Fruit fly (Drosophila melanogaster) whole organism, embryonic: ENCODE data around the gene CG13124.
A peak's percentile ranks its signal among the peaks of the same experiment; 100 is the strongest.

Source experiments
- BEAF-32 ChIP-seq: fragments of 200-800 bp; sonication (Bioruptor generic); optimal IDR thresholded peaks from 3 replicates; lab custom pipeline; 2017; ENCODE audit warnings: missing biosample characterization, missing genetic modification characterization, mild to moderate bottlenecking, moderate library complexity, missing genetic modification reagents
- CG10209 ChIP-seq: fragments of 200-800 bp; sonication (Bioruptor generic); optimal IDR thresholded peaks from 3 replicates; lab custom pipeline; 2017; ENCODE audit warnings: missing biosample characterization, mild to moderate bottlenecking, missing genetic modification characterization, missing genetic modification reagents
- CG1024 ChIP-seq: fragments of 200-800 bp; sonication (Bioruptor generic); IDR thresholded peaks from 2 replicates; pipeline ENCODE4 v1.3.6; 2022; ENCODE audit warnings: missing biosample characterization, missing genetic modification characterization
- CG13287 ChIP-seq: fragments of 200-800 bp; sonication (Bioruptor generic); IDR thresholded peaks from 2 replicates; pipeline ENCODE4 v1.3.6; 2022; ENCODE audit warnings: missing biosample characterization, missing genetic modification characterization; ENCODE audit not compliant: partially characterized antibody
- CG13296 ChIP-seq: fragments of 200-800 bp; sonication (Bioruptor generic); optimal IDR thresholded peaks from 3 replicates; lab custom pipeline; 2018; ENCODE audit warnings: missing biosample characterization, mild to moderate bottlenecking, missing genetic modification characterization
- CG13624 ChIP-seq: fragments of 200-800 bp; sonication (Bioruptor generic); optimal IDR thresholded peaks from 2 replicates; lab custom pipeline; 2016; ENCODE audit warnings: missing biosample characterization, missing genetic modification characterization
- CG15479 ChIP-seq: fragments of 200-800 bp; sonication (Bioruptor generic); optimal IDR thresholded peaks from 3 replicates; lab custom pipeline; 2019; ENCODE audit warnings: missing biosample characterization, mild to moderate bottlenecking, missing genetic modification characterization, moderate library complexity
- CG16813 ChIP-seq: fragments of 200-800 bp; sonication (Bioruptor generic); IDR thresholded peaks from 3 replicates; pipeline ENCODE4 v1.3.6; 2022; ENCODE audit warnings: missing biosample characterization, missing genetic modification characterization; ENCODE audit not compliant: partially characterized antibody
- CG17359 ChIP-seq: fragments of 200-800 bp; sonication (Bioruptor generic); optimal IDR thresholded peaks from 3 replicates; lab custom pipeline; 2018; ENCODE audit warnings: missing biosample characterization, mild to moderate bottlenecking, missing genetic modification characterization, moderate library complexity
- CG17385 ChIP-seq: fragments of 200-800 bp; sonication (Bioruptor generic); optimal IDR thresholded peaks from 3 replicates; lab custom pipeline; 2018; ENCODE audit warnings: missing biosample characterization, mild to moderate bottlenecking, missing genetic modification characterization
- CG3847 ChIP-seq: fragments of 200-800 bp; sonication (Bioruptor generic); IDR thresholded peaks from 2 replicates; pipeline ENCODE4 v1.3.6; 2022; ENCODE audit warnings: missing biosample characterization, missing genetic modification characterization
- CG4328 ChIP-seq: fragments of 200-800 bp; sonication (Bioruptor generic); optimal IDR thresholded peaks from 3 replicates; lab custom pipeline; 2017; ENCODE audit warnings: missing biosample characterization, missing genetic modification reagents, missing genetic modification characterization
- CG4360 ChIP-seq: fragments of 200-800 bp; sonication (Bioruptor generic); IDR thresholded peaks from 2 replicates; pipeline ENCODE4 v1.3.6; 2022; ENCODE audit warnings: missing biosample characterization, missing genetic modification characterization
- CG6765 ChIP-seq: fragments of 200-800 bp; sonication (Bioruptor generic); optimal IDR thresholded peaks from 3 replicates; lab custom pipeline; 2017; ENCODE audit warnings: missing biosample characterization, mild to moderate bottlenecking, missing genetic modification characterization
- CG8281 ChIP-seq: fragments of 200-800 bp; sonication (Bioruptor generic); optimal IDR thresholded peaks from 2 replicates; lab custom pipeline; 2018; ENCODE audit warnings: missing biosample characterization, mild to moderate bottlenecking, missing genetic modification characterization, moderate library complexity
- CG8359 ChIP-seq: fragments of 200-800 bp; sonication (Bioruptor generic); optimal IDR thresholded peaks from 2 replicates; lab custom pipeline; 2017; ENCODE audit warnings: missing biosample characterization, mild to moderate bottlenecking, missing genetic modification characterization, borderline replicate concordance
- CG8944 ChIP-seq: fragments of 200-800 bp; sonication (Bioruptor generic); optimal IDR thresholded peaks from 3 replicates; lab custom pipeline; 2016; ENCODE audit warnings: missing biosample characterization, missing genetic modification characterization
- CG9797 ChIP-seq: fragments of 200-800 bp; sonication (Bioruptor generic); optimal IDR thresholded peaks from 3 replicates; lab custom pipeline; 2018; ENCODE audit warnings: missing biosample characterization, mild to moderate bottlenecking, missing genetic modification characterization
- CHES-1-like ChIP-seq: fragments of 200-800 bp; sonication (Bioruptor generic); optimal IDR thresholded peaks from 2 replicates; lab custom pipeline; 2016; ENCODE audit warnings: missing biosample characterization, missing genetic modification characterization
- CoRest ChIP-seq: fragments of 200-800 bp; sonication (Bioruptor generic); optimal IDR thresholded peaks from 3 replicates; lab custom pipeline; 2018; ENCODE audit warnings: missing biosample characterization, mild to moderate bottlenecking, missing genetic modification characterization, moderate library complexity
- D19B ChIP-seq: fragments of 200-800 bp; sonication (Bioruptor generic); optimal IDR thresholded peaks from 2 replicates; lab custom pipeline; 2017; ENCODE audit warnings: missing biosample characterization, mild to moderate bottlenecking, missing genetic modification characterization
- Elba2 ChIP-seq: fragments of 200-800 bp; sonication (Bioruptor generic); optimal IDR thresholded peaks from 3 replicates; lab custom pipeline; 2016; ENCODE audit warnings: missing biosample characterization, missing genetic modification characterization
- Ets97D ChIP-seq: fragments of 200-800 bp; sonication (Bioruptor generic); optimal IDR thresholded peaks from 3 replicates; lab custom pipeline; 2016; ENCODE audit warnings: missing biosample characterization, missing genetic modification characterization
- Fer1 ChIP-seq: fragments of 200-800 bp; sonication (Bioruptor generic); optimal IDR thresholded peaks from 2 replicates; lab custom pipeline; 2017; ENCODE audit warnings: missing biosample characterization, mild to moderate bottlenecking, missing genetic modification characterization
- GATAe ChIP-seq: fragments of 200-800 bp; sonication (Bioruptor generic); conservative IDR thresholded peaks from 2 replicates; pipeline ENCODE4 v1.3.6; 2022; ENCODE audit warnings: missing biosample characterization, missing genetic modification characterization
- H2.0 ChIP-seq: fragments of 200-800 bp; sonication (Bioruptor generic); IDR thresholded peaks from 2 replicates; pipeline ENCODE4 v1.3.6; 2022; ENCODE audit warnings: missing biosample characterization, missing genetic modification characterization
- MBD-R2 ChIP-seq: fragments of 200-800 bp; sonication (Bioruptor generic); IDR thresholded peaks from 2 replicates; pipeline ENCODE4 v1.3.6; 2022; ENCODE audit warnings: missing biosample characterization, missing genetic modification characterization
- MESR4 ChIP-seq: fragments of 200-800 bp; sonication (Bioruptor generic); optimal IDR thresholded peaks from 2 replicates; lab custom pipeline; 2018; ENCODE audit warnings: missing biosample characterization, mild to moderate bottlenecking, missing genetic modification characterization, moderate library complexity
- Med ChIP-seq: fragments of 200-800 bp; sonication (Bioruptor generic); peaks from one replicate; lab custom pipeline; 2016; ENCODE audit warnings: missing biosample characterization, missing genetic modification characterization, mild to moderate bottlenecking, inconsistent platforms, moderate library complexity
- Neu2 ChIP-seq: fragments of 200-800 bp; sonication (Bioruptor generic); optimal IDR thresholded peaks from 3 replicates; lab custom pipeline; 2016; ENCODE audit warnings: missing biosample characterization, missing genetic modification characterization, borderline replicate concordance
- Trl ChIP-seq, 3 experiments: fragments of >200 bp in 2 of 3; fragments of 200-800 bp in 1 of 3; sonication (Bioruptor generic) in 1 of 3; optimal IDR thresholded peaks; 2 replicates in 1 of 3; 3 replicates in 2 of 3; lab custom pipeline; 2016 to 2017; ENCODE audit warnings: missing biosample characterization in 1 of 3, missing genetic modification characterization in 1 of 3
- YL-1 ChIP-seq: fragments of 200-800 bp; sonication (Bioruptor generic); optimal IDR thresholded peaks from 3 replicates; lab custom pipeline; 2017; ENCODE audit warnings: missing biosample characterization, mild to moderate bottlenecking, missing genetic modification characterization
- dmrt11E ChIP-seq: fragments of 200-800 bp; sonication (Bioruptor generic); optimal IDR thresholded peaks from 3 replicates; lab custom pipeline; 2018; ENCODE audit warnings: missing biosample characterization, mild to moderate bottlenecking, missing genetic modification characterization, moderate library complexity
- dmrt99B ChIP-seq: fragments of 200-800 bp; sonication (Bioruptor generic); optimal IDR thresholded peaks from 2 replicates; lab custom pipeline; 2018; ENCODE audit warnings: missing biosample characterization, mild to moderate bottlenecking, missing genetic modification characterization, moderate library complexity
- gcm2 ChIP-seq: fragments of 200-800 bp; sonication (Bioruptor generic); optimal IDR thresholded peaks from 2 replicates; lab custom pipeline; 2016; ENCODE audit warnings: missing biosample characterization, missing genetic modification characterization
- her ChIP-seq: fragments of 200-800 bp; sonication (Bioruptor generic); optimal IDR thresholded peaks from 2 replicates; lab custom pipeline; 2016; ENCODE audit warnings: missing biosample characterization, missing genetic modification characterization
- nmo ChIP-seq: fragments of 200-800 bp; sonication (Bioruptor generic); optimal IDR thresholded peaks from 2 replicates; lab custom pipeline; 2018; ENCODE audit warnings: missing biosample characterization, mild to moderate bottlenecking, missing genetic modification characterization, moderate library complexity
- oc ChIP-seq: fragments of 200-800 bp; sonication (Bioruptor generic); optimal IDR thresholded peaks from 2 replicates; lab custom pipeline; 2018; ENCODE audit warnings: missing biosample characterization, mild to moderate bottlenecking, missing genetic modification characterization, moderate library complexity
- pb ChIP-seq: fragments of 200-800 bp; sonication (Bioruptor generic); optimal IDR thresholded peaks from 3 replicates; lab custom pipeline; 2016; ENCODE audit warnings: missing biosample characterization, missing genetic modification characterization
- prd ChIP-seq, 3 experiments: fragments of >200 bp in 2 of 3; fragments of 200-800 bp in 1 of 3; sonication (Bioruptor generic) in 1 of 3; optimal IDR thresholded peaks in 2 of 3; IDR thresholded peaks in 1 of 3; 2 replicates in 2 of 3; 3 replicates in 1 of 3; pipeline versions ENCODE4 v1.3.6 to Lab custom; 2017 to 2022; ENCODE audit warnings: missing biosample characterization in 1 of 3, missing genetic modification characterization in 1 of 3
- row ChIP-seq: fragments of 200-800 bp; sonication (Bioruptor generic); IDR thresholded peaks from 3 replicates; pipeline ENCODE4 v1.3.6; 2022; ENCODE audit warnings: missing biosample characterization, missing genetic modification characterization
- scrt ChIP-seq: fragments of 200-800 bp; sonication (Bioruptor generic); optimal IDR thresholded peaks from 2 replicates; lab custom pipeline; 2018; ENCODE audit warnings: missing biosample characterization, mild to moderate bottlenecking, missing genetic modification characterization, moderate library complexity
- vfl ChIP-seq: fragments of 200-800 bp; sonication (Bioruptor generic); optimal IDR thresholded peaks from 2 replicates; lab custom pipeline; 2016; ENCODE audit warnings: missing biosample characterization, missing genetic modification characterization
- wek ChIP-seq: fragments of 200-800 bp; sonication (Bioruptor generic); optimal IDR thresholded peaks from 3 replicates; lab custom pipeline; 2018; ENCODE audit warnings: missing biosample characterization, mild to moderate bottlenecking, missing genetic modification characterization, moderate library complexity
- yki ChIP-seq: fragments of >200 bp; optimal IDR thresholded peaks from 3 replicates; lab custom pipeline; 2018
- z ChIP-seq: fragments of 200-800 bp; sonication (Bioruptor generic); IDR thresholded peaks from 3 replicates; pipeline ENCODE4 v1.3.6; 2022; ENCODE audit warnings: missing biosample characterization, missing genetic modification characterization
- zf30C ChIP-seq: fragments of 200-800 bp; sonication (Bioruptor generic); optimal IDR thresholded peaks from 3 replicates; lab custom pipeline; 2018; ENCODE audit warnings: missing biosample characterization, mild to moderate bottlenecking, missing genetic modification characterization

The CG13124 gene

DNA sequence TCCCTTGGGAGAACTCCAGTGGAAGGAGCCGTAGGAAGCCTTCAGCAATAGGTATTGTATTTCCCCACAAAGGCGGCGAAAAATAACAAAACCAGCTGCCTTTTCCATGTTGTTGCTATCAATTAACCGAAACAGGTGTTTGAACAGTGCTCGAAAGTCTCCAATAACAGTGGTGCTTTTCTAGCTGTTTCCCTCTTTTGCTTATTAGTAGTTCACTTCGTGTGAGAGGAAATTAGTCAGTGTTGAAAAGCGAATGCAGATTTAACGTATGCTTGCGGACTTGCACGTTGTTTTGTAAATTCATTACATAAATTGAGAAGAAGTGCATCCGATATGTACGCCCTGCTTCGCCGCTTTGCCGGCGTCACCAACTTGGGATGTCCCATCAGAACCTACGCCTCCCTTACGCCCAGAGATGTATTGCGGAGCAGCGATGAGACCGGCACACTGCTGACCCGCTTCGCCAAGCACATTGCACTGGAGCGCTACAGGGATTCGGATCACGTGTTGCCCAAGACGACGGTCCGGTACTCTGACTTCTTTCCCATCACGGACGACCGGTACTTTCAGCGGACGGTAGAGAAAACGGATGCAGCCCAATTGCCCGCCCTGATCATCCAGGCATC is 30.3 kb upstream of the CG13124 start, which contains the start of the genes Datp and CG4619 (continued):
- TF ChIP-seq CG8944 (GFP tag; lab: Kevin White, UChicago) (peak; percentile 58), oc (tag; lab: Kevin White, UChicago) (no peak), CG4360 (GFP tag; lab: Robert Waterston, UW) (peak; percentile 64), CG15479 (GFP tag; lab: Kevin White, UChicago) (no peak), CG3847 (peak; percentile 83), z (GFP tag; lab: Robert Waterston, UW) (no peak), yki (lab: Kevin White, UChicago) (no peak), Neu2 (GFP tag; lab: Kevin White, UChicago) (peak; percentile 50), nmo (GFP tag; lab: Kevin White, UChicago) (peak; percentile 20), her (GFP tag; lab: Kevin White, UChicago) (peak; percentile 54), CoRest (tag; lab: Kevin White, UChicago) (peak; percentile 23), scrt (peak; percentile 49), dmrt99B (tag; lab: Kevin White, UChicago) (no peak), Ets97D (GFP tag; lab: Kevin White, UChicago) (peak; percentile 51), CG13296 (GFP tag; lab: Kevin White, UChicago) (no peak), CG4328 (no peak), CG16813 (GFP tag; lab: Robert Waterston, UW) (no peak), prd (optimal IDR thresholded peaks at IDR 0.05; lab: Kevin White, UChicago) (no peak), prd (GFP tag; IDR thresholded peaks at IDR 0.05; lab: Robert Waterston, UW) (peak; percentile 20; the same call in 1 of the 3 replicates), CG13287 (GFP tag; lab: Robert Waterston, UW) (peak; percentile 26; the same call in 1 of the 2 replicates), CG6765 (GFP tag; lab: Kevin White, UChicago) (no peak), row (GFP tag; lab: Robert Waterston, UW) (peak; percentile 61), H2.0 (GFP tag; lab: Robert Waterston, UW) (0 out of 2 replicates have a peak, but pooled peaks have one; percentile 9), Fer1 (GFP tag; lab: Kevin White, UChicago) (peak; percentile 52), dmrt11E (tag; lab: Kevin White, UChicago) (no peak), CG10209 (GFP tag; lab: Kevin White, UChicago) (peak; percentile 50), BEAF-32 (peak; percentile 23), CG17385 (GFP tag; lab: Kevin White, UChicago) (peak; percentile 56), vfl (GFP tag; lab: Kevin White, UChicago) (peak; percentile 43), CG8359 (GFP tag; lab: Kevin White, UChicago) (no peak), Med (GFP tag; lab: Kevin White, UChicago) (peak; percentile 96), MBD-R2 (GFP tag; lab: Robert Waterston, UW) (peak; percentile 93), CG1024 (0 out of 2 replicates have a peak, but pooled peaks have one; percentile 6), zf30C (GFP tag; lab: Kevin White, UChicago) (peak; percentile 19)

DNA sequence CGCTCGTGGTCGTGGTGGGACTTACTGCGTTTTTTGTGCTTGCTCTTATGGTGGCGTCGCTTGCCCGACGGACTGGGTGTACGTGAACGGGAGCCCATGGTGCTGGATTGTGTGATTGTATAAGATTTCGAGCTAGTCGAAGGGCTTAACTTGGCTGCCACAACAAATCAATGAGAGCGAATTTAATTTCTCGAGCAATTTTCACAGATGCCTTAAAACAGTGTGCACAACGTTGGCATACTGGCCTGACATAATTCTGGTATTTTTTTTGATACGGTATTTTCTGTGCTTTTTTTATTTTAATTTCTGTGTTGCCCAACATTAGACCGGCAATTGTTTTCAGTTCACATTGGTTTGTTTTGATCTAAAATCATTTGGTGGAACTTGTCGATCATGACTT is 29.5 kb upstream of the CG13124 start, which contains the start of gene Arglu1:
Gene Arglu1 (minus strand): TSS at position 227 of the 400 bp plus-strand sequence.
- TF ChIP-seq CG13624 (GFP tag; lab: Kevin White, UChicago) = peak; percentile 26
- TF ChIP-seq Ets97D (GFP tag; lab: Kevin White, UChicago) = peak; percentile 37
- TF ChIP-seq YL-1 = peak; percentile 55
- TF ChIP-seq CG8281 (tag; lab: Kevin White, UChicago) = no peak
- TF ChIP-seq CG9797 (GFP tag; lab: Kevin White, UChicago) = peak; percentile 66
- no peak for TF ChIP-seq Trl (optimal IDR thresholded peaks at IDR 0.05; lab: Kevin White, UChicago)
- peak; percentile 23 for TF ChIP-seq Trl (GFP tag; optimal IDR thresholded peaks at IDR 0.05; lab: Kevin White, UChicago)
- peak; percentile 39 for TF ChIP-seq CHES-1-like (GFP tag; lab: Kevin White, UChicago)
- no peak for TF ChIP-seq Elba2
- TF ChIP-seq pb (GFP tag; lab: Kevin White, UChicago) = no peak
- TF ChIP-seq CG17359 (tag; lab: Kevin White, UChicago) = no peak
- no peak for TF ChIP-seq GATAe (GFP tag; lab: Robert Waterston, UW)
- TF ChIP-seq gcm2 (GFP tag; lab: Kevin White, UChicago) = no peak
- TF ChIP-seq wek (GFP tag; lab: Kevin White, UChicago) = no peak
- peak; percentile 85 for TF ChIP-seq MESR4 (GFP tag; lab: Kevin White, UChicago)
- no peak for TF ChIP-seq D19B (GFP tag; lab: Kevin White, UChicago)
- TF ChIP-seq z (GFP tag; lab: Robert Waterston, UW) = no peak
- 0 out of 2 replicates have a peak, but pooled peaks have one; percentile 32 for TF ChIP-seq CG3847
- no peak for TF ChIP-seq vfl (GFP tag; lab: Kevin White, UChicago)
- peak; percentile 88 for TF ChIP-seq Med (GFP tag; lab: Kevin White, UChicago)
